Worm (Caenorhabditis elegans) whole organism, mixed stage, embryonic: Measurements from ENCODE around the gene F21C10.18.

Source experiments
- mep-1 ChIP-seq: fragments of 150-350 bp; optimal IDR thresholded peaks from 2 replicates; lab custom pipeline; 2017; ENCODE audit warnings: missing biosample characterization, missing genetic modification reagents, missing genetic modification characterization, inconsistent platforms
- mls-2 ChIP-seq: sonication (generic microtip); optimal IDR thresholded peaks from 2 replicates; lab custom pipeline; 2016; ENCODE audit warnings: mild to moderate bottlenecking, missing genetic modification characterization, moderate library complexity, missing compliant biosample characterization

DNA sequence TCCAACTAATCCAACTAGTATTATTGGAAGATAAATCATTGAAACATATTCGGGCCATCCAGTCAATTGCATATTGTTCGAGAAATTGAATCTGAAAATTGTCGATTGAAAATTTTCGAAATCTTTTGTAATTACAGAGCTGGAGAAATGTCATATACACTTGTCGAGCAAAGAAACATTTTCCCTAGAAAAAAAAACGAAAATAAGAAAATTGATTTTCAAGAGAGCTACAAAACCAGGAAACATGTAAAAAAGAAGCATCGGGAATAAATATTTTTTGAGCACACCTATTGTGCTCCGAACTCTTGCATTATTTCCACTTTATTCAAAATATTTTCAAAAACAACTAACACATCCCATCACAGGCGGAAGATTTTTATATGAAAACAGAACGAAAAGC, 7.3 kb upstream of the F21C10.18 start, which contains the start of gene frpr-6:
- TF ChIP-seq mls-2 (tag; lab: Kevin White, UChicago) = no peak
- no peak for TF ChIP-seq mep-1 (tag; lab: Kevin White, UChicago)
